Fruit fly (Drosophila melanogaster): ENCODE measurements around the gene ringer.
A peak's percentile ranks its signal among the peaks of the same experiment; 100 is the strongest.

The ringer gene

dm6 chr3L:16328207-16328891 is 30.9 kb downstream of the ringer start, which contains the start of gene CG13058 (continued):
- TF ChIP-seq Sox100B (GFP tag; optimal IDR thresholded peaks at IDR 0.05) (peak; percentile 53), CG4854 (GFP tag; optimal IDR thresholded peaks at IDR 0.05) (no peak), E2f1 (GFP tag; IDR thresholded peaks at IDR 0.05) (no peak), Awh (GFP tag; IDR thresholded peaks at IDR 0.05) (no peak), CG10274 (GFP tag; optimal IDR thresholded peaks at IDR 0.05) (peak; percentile 5), gem (tag; optimal IDR thresholded peaks at IDR 0.05) (peak; percentile 80), Dbx (GFP tag; IDR thresholded peaks at IDR 0.05) (peak; percentile 64; the same call in 2 of the 3 replicates), jumu (GFP tag; optimal IDR thresholded peaks at IDR 0.05) (no peak), az2 (GFP tag; optimal IDR thresholded peaks at IDR 0.05) (peak; percentile 42), CG6854 (GFP tag; optimal IDR thresholded peaks at IDR 0.05) (peak; percentile 39), CG9437 (GFP tag; optimal IDR thresholded peaks at IDR 0.05) (peak; percentile 50), maf-S (GFP tag; optimal IDR thresholded peaks at IDR 0.05) (peak; percentile 16), zen (tag; optimal IDR thresholded peaks at IDR 0.05) (no peak), fd3F (GFP tag; optimal IDR thresholded peaks at IDR 0.05) (peak; percentile 72), HLHmδ (GFP tag; optimal IDR thresholded peaks at IDR 0.05) (no peak), CG4617 (GFP tag; optimal IDR thresholded peaks at IDR 0.05; ENCODE audit: borderline replicate concordance) (no peak), trem (tag; optimal IDR thresholded peaks at IDR 0.05) (no peak), Abd-B (GFP tag; optimal IDR thresholded peaks at IDR 0.05) (peak; percentile 18), pb (GFP tag; optimal IDR thresholded peaks at IDR 0.05) (no peak), lilli (GFP tag; optimal IDR thresholded peaks at IDR 0.05) (peak; percentile 68), CG42726 (GFP tag; IDR thresholded peaks at IDR 0.05; ENCODE audit: partially characterized antibody) (no peak), Hey (tag; optimal IDR thresholded peaks at IDR 0.05) (no peak), wor (GFP tag; IDR thresholded peaks at IDR 0.05) (peak; percentile 41; the same call in 1 of the 2 replicates), Ada2b (GFP tag; IDR thresholded peaks at IDR 0.05) (peak; percentile 90), CG13894 (tag; optimal IDR thresholded peaks at IDR 0.05) (peak; percentile 53), Xbp1 (GFP tag; optimal IDR thresholded peaks at IDR 0.05) (peak; percentile 60), danr (GFP tag; IDR thresholded peaks at IDR 0.05) (no peak), cg (GFP tag; optimal IDR thresholded peaks at IDR 0.05) (no peak), dmrt11E (tag; optimal IDR thresholded peaks at IDR 0.05) (no peak), sob (GFP tag; IDR thresholded peaks at IDR 0.05) (no peak), CG7271 (tag; optimal IDR thresholded peaks at IDR 0.05) (no peak), Ptx1 (GFP tag; IDR thresholded peaks at IDR 0.05) (peak; percentile 64), Atf6 (GFP tag; IDR thresholded peaks at IDR 0.05) (peak; percentile 84), CG1024 (GFP tag; IDR thresholded peaks at IDR 0.05) (peak; percentile 59), Myb (GFP tag; optimal IDR thresholded peaks at IDR 0.05) (peak; percentile 16), C15 (GFP tag; IDR thresholded peaks at IDR 0.05) (no peak), CG30020 (tag; optimal IDR thresholded peaks at IDR 0.05) (no peak), Hand (GFP tag; optimal IDR thresholded peaks at IDR 0.05) (peak; percentile 3), bsh (GFP tag; optimal IDR thresholded peaks at IDR 0.05) (peak in 1 of 2 experiments; percentile 3), CG9932 (GFP tag; IDR thresholded peaks at IDR 0.05) (peak; percentile 77), CG3847 (GFP tag; IDR thresholded peaks at IDR 0.05) (peak; percentile 77), Hmr (GFP tag; optimal IDR thresholded peaks at IDR 0.05) (peak; percentile 61), CG3838 (GFP tag; optimal IDR thresholded peaks at IDR 0.05) (peak; percentile 18), shn (GFP tag; optimal IDR thresholded peaks at IDR 0.05) (peak; percentile 4), CG8388 (GFP tag; optimal IDR thresholded peaks at IDR 0.05) (no peak), Mad (GFP tag; optimal IDR thresholded peaks at IDR 0.05) (peak; percentile 22), CG7987 (GFP tag; optimal IDR thresholded peaks at IDR 0.05) (peak; percentile 9), gt (GFP tag; IDR thresholded peaks at IDR 0.05) (no peak), CG31441 (GFP tag; IDR thresholded peaks at IDR 0.05) (0 out of 2 replicates have a peak, but pooled peaks have one; percentile 42), ems (GFP tag; optimal IDR thresholded peaks at IDR 0.05) (no peak)

Measured in whole organism, embryonic.